Fruit fly (Drosophila melanogaster) whole organism, embryonic: ENCODE results near the gene CG5104.

ENCODE experiments used
- BEAF-32 ChIP-seq: fragments of 200-800 bp; sonication (Bioruptor generic); optimal IDR thresholded peaks from 3 replicates; lab custom pipeline; 2017; ENCODE audit warnings: missing biosample characterization, missing genetic modification characterization, mild to moderate bottlenecking, moderate library complexity, missing genetic modification reagents
- C15 ChIP-seq: fragments of 200-800 bp; sonication (Bioruptor generic); IDR thresholded peaks from 3 replicates; pipeline ENCODE4 v1.3.6; 2022; ENCODE audit warnings: missing biosample characterization, missing genetic modification characterization
- CG10321 ChIP-seq: fragments of 200-800 bp; sonication (Bioruptor generic); IDR thresholded peaks from 2 replicates; pipeline ENCODE4 v1.3.6; 2022; ENCODE audit warnings: missing biosample characterization, missing genetic modification characterization
- CG12391 ChIP-seq: fragments of 200-800 bp; sonication (Bioruptor generic); optimal IDR thresholded peaks from 3 replicates; lab custom pipeline; 2018; ENCODE audit warnings: missing biosample characterization, mild to moderate bottlenecking, missing genetic modification characterization, moderate library complexity
- CG17829 ChIP-seq: fragments of 200-800 bp; optimal IDR thresholded peaks from 2 replicates; lab custom pipeline; 2019; ENCODE audit warnings: missing biosample characterization, mild to moderate bottlenecking, missing genetic modification characterization, moderate library complexity
- CG18262 ChIP-seq: fragments of 200-800 bp; optimal IDR thresholded peaks from 3 replicates; lab custom pipeline; 2019; ENCODE audit warnings: missing biosample characterization, mild to moderate bottlenecking, missing genetic modification characterization, moderate library complexity
- CG2116 ChIP-seq: fragments of 200-800 bp; sonication (Bioruptor generic); optimal IDR thresholded peaks from 3 replicates; lab custom pipeline; 2018; ENCODE audit warnings: missing biosample characterization, mild to moderate bottlenecking, missing genetic modification characterization
- CG2199 ChIP-seq: fragments of 200-800 bp; sonication (Bioruptor generic); IDR thresholded peaks from 3 replicates; pipeline ENCODE4 v1.3.6; 2022; ENCODE audit warnings: missing biosample characterization, missing genetic modification characterization
- CG2678 ChIP-seq: fragments of 200-800 bp; sonication (Bioruptor generic); optimal IDR thresholded peaks from 3 replicates; lab custom pipeline; 2019; ENCODE audit warnings: missing biosample characterization, mild to moderate bottlenecking, missing genetic modification characterization, moderate library complexity
- CG30020 ChIP-seq: fragments of 200-800 bp; optimal IDR thresholded peaks from 2 replicates; lab custom pipeline; 2019; ENCODE audit warnings: missing biosample characterization, mild to moderate bottlenecking, missing genetic modification characterization, moderate library complexity
- CG30431 ChIP-seq: fragments of 200-800 bp; sonication (Bioruptor generic); optimal IDR thresholded peaks from 2 replicates; lab custom pipeline; 2017; ENCODE audit warnings: missing biosample characterization, missing genetic modification characterization
- CG31441 ChIP-seq: fragments of 200-800 bp; sonication (Bioruptor generic); IDR thresholded peaks from 2 replicates; pipeline ENCODE4 v1.3.6; 2022; ENCODE audit warnings: missing biosample characterization, missing genetic modification characterization
- CG34224 ChIP-seq: fragments of 200-800 bp; sonication (Bioruptor generic); IDR thresholded peaks from 3 replicates; pipeline ENCODE4 v1.3.6; 2022; ENCODE audit warnings: missing biosample characterization, missing genetic modification characterization; ENCODE audit not compliant: partially characterized antibody
- CG3995 ChIP-seq: fragments of 200-800 bp; sonication (Bioruptor generic); optimal IDR thresholded peaks from 3 replicates; lab custom pipeline; 2016; ENCODE audit warnings: missing biosample characterization, missing genetic modification characterization
- CG4282 ChIP-seq: fragments of 200-800 bp; sonication (Bioruptor generic); optimal IDR thresholded peaks from 2 replicates; lab custom pipeline; 2016; ENCODE audit warnings: missing biosample characterization, missing genetic modification characterization
- CG4360 ChIP-seq: fragments of 200-800 bp; sonication (Bioruptor generic); IDR thresholded peaks from 2 replicates; pipeline ENCODE4 v1.3.6; 2022; ENCODE audit warnings: missing biosample characterization, missing genetic modification characterization
- CG4424 ChIP-seq: fragments of 200-800 bp; sonication (Bioruptor generic); optimal IDR thresholded peaks from 3 replicates; lab custom pipeline; 2016; ENCODE audit warnings: missing biosample characterization, missing genetic modification characterization
- CG6689 ChIP-seq: fragments of 200-800 bp; sonication (Bioruptor generic); IDR thresholded peaks from 2 replicates; pipeline ENCODE4 v1.3.6; 2022; ENCODE audit warnings: missing biosample characterization, missing genetic modification characterization
- CG7745 ChIP-seq: fragments of 200-800 bp; sonication (Bioruptor generic); optimal IDR thresholded peaks from 2 replicates; lab custom pipeline; 2018; ENCODE audit warnings: missing biosample characterization, mild to moderate bottlenecking, missing genetic modification characterization, moderate library complexity
- CG7839 ChIP-seq: fragments of 200-800 bp; sonication (Bioruptor generic); optimal IDR thresholded peaks from 3 replicates; lab custom pipeline; 2018; ENCODE audit warnings: missing biosample characterization, mild to moderate bottlenecking, missing genetic modification characterization, moderate library complexity
- CG9437 ChIP-seq: fragments of 200-800 bp; sonication (Bioruptor generic); optimal IDR thresholded peaks from 2 replicates; lab custom pipeline; 2018; ENCODE audit warnings: missing biosample characterization, mild to moderate bottlenecking, missing genetic modification characterization
- CG9817 ChIP-seq: fragments of 200-800 bp; sonication (Bioruptor generic); optimal IDR thresholded peaks from 2 replicates; lab custom pipeline; 2018; ENCODE audit warnings: missing biosample characterization, mild to moderate bottlenecking, missing genetic modification characterization, moderate library complexity
- D19A ChIP-seq: fragments of 200-800 bp; optimal IDR thresholded peaks from 3 replicates; lab custom pipeline; 2019; ENCODE audit warnings: missing biosample characterization, mild to moderate bottlenecking, missing genetic modification characterization, moderate library complexity
- Med ChIP-seq: fragments of 200-800 bp; sonication (Bioruptor generic); peaks from one replicate; lab custom pipeline; 2016; ENCODE audit warnings: missing biosample characterization, missing genetic modification characterization, mild to moderate bottlenecking, inconsistent platforms, moderate library complexity
- Nf-YC ChIP-seq: fragments of 200-800 bp; optimal IDR thresholded peaks from 3 replicates; lab custom pipeline; 2019; ENCODE audit warnings: missing biosample characterization, mild to moderate bottlenecking, missing genetic modification characterization, moderate library complexity
- Side ChIP-seq: fragments of 200-800 bp; sonication (Bioruptor generic); optimal IDR thresholded peaks from 2 replicates; lab custom pipeline; 2016; ENCODE audit warnings: missing biosample characterization, missing genetic modification characterization
- Sry-β ChIP-seq: fragments of 200-800 bp; sonication (Bioruptor generic); optimal IDR thresholded peaks from 2 replicates; lab custom pipeline; 2018; ENCODE audit warnings: missing biosample characterization, mild to moderate bottlenecking, missing genetic modification characterization, moderate library complexity
- TFAM ChIP-seq: fragments of 200-800 bp; sonication (Bioruptor generic); optimal IDR thresholded peaks from 2 replicates; lab custom pipeline; 2017; ENCODE audit warnings: missing biosample characterization, missing genetic modification characterization, inconsistent platforms
- abd-A ChIP-seq: fragments of 200-800 bp; sonication (Bioruptor generic); optimal IDR thresholded peaks from 3 replicates; lab custom pipeline; 2019; ENCODE audit warnings: missing biosample characterization, mild to moderate bottlenecking, missing genetic modification characterization, moderate library complexity
- amos ChIP-seq: fragments of 200-800 bp; sonication (Bioruptor generic); IDR thresholded peaks from 2 replicates; pipeline ENCODE4 v1.3.6; 2022; ENCODE audit warnings: missing biosample characterization, missing genetic modification characterization; ENCODE audit not compliant: partially characterized antibody
- ap ChIP-seq: fragments of 200-800 bp; sonication (Bioruptor generic); IDR thresholded peaks from 2 replicates; pipeline ENCODE4 v1.3.6; 2022; ENCODE audit warnings: missing biosample characterization, missing genetic modification characterization
- bigmax ChIP-seq: fragments of 200-800 bp; sonication (Bioruptor generic); optimal IDR thresholded peaks from 2 replicates; lab custom pipeline; 2018; ENCODE audit warnings: missing biosample characterization, mild to moderate bottlenecking, missing genetic modification characterization
- btn ChIP-seq: fragments of 200-800 bp; sonication (Bioruptor generic); optimal IDR thresholded peaks from 2 replicates; lab custom pipeline; 2016; ENCODE audit warnings: missing biosample characterization, missing genetic modification characterization
- danr ChIP-seq: fragments of 200-800 bp; sonication (Bioruptor generic); IDR thresholded peaks from 2 replicates; pipeline ENCODE4 v1.3.6; 2022; ENCODE audit warnings: missing biosample characterization, missing genetic modification characterization
- dimm ChIP-seq: fragments of 200-800 bp; sonication (Bioruptor generic); IDR thresholded peaks from 2 replicates; pipeline ENCODE4 v1.3.6; 2022; ENCODE audit warnings: missing biosample characterization, missing genetic modification characterization
- dmrt11E ChIP-seq: fragments of 200-800 bp; sonication (Bioruptor generic); optimal IDR thresholded peaks from 3 replicates; lab custom pipeline; 2018; ENCODE audit warnings: missing biosample characterization, mild to moderate bottlenecking, missing genetic modification characterization, moderate library complexity
- esg ChIP-seq: fragments of 200-800 bp; sonication (Bioruptor generic); conservative IDR thresholded peaks from 2 replicates; pipeline ENCODE4 v1.3.6; 2022; ENCODE audit warnings: missing biosample characterization, missing genetic modification characterization
- eyg ChIP-seq: fragments of 200-800 bp; sonication (Bioruptor generic); optimal IDR thresholded peaks from 3 replicates; lab custom pipeline; 2016; ENCODE audit warnings: missing biosample characterization, missing genetic modification characterization
- grau ChIP-seq: fragments of 200-800 bp; optimal IDR thresholded peaks from 3 replicates; lab custom pipeline; 2019; ENCODE audit warnings: missing biosample characterization, mild to moderate bottlenecking, missing genetic modification characterization, moderate library complexity
- gsb-n ChIP-seq: fragments of 200-800 bp; sonication (Bioruptor generic); optimal IDR thresholded peaks from 3 replicates; lab custom pipeline; 2018; ENCODE audit warnings: missing biosample characterization, mild to moderate bottlenecking, missing genetic modification characterization
- jing ChIP-seq: fragments of 200-800 bp; sonication (Bioruptor generic); optimal IDR thresholded peaks from 2 replicates; lab custom pipeline; 2018; ENCODE audit warnings: missing biosample characterization, mild to moderate bottlenecking, missing genetic modification characterization
- kah ChIP-seq: fragments of 200-800 bp; sonication (Bioruptor generic); optimal IDR thresholded peaks from 2 replicates; lab custom pipeline; 2018; ENCODE audit warnings: missing biosample characterization, mild to moderate bottlenecking, missing genetic modification characterization
- lov ChIP-seq, 2 experiments: fragments of 200-800 bp in 1 of 2; fragments of >200 bp in 1 of 2; sonication (Bioruptor generic) in 1 of 2; IDR thresholded peaks in 1 of 2; optimal IDR thresholded peaks in 1 of 2; 2 replicates in 1 of 2; 3 replicates in 1 of 2; pipeline versions ENCODE4 v1.3.6 to Lab custom; 2017 to 2022; ENCODE audit warnings: missing biosample characterization in 1 of 2, missing genetic modification characterization in 1 of 2
- nmo ChIP-seq: fragments of 200-800 bp; sonication (Bioruptor generic); optimal IDR thresholded peaks from 2 replicates; lab custom pipeline; 2018; ENCODE audit warnings: missing biosample characterization, mild to moderate bottlenecking, missing genetic modification characterization, moderate library complexity
- prd ChIP-seq, 3 experiments: fragments of >200 bp in 2 of 3; fragments of 200-800 bp in 1 of 3; sonication (Bioruptor generic) in 1 of 3; optimal IDR thresholded peaks in 2 of 3; IDR thresholded peaks in 1 of 3; 2 replicates in 2 of 3; 3 replicates in 1 of 3; pipeline versions ENCODE4 v1.3.6 to Lab custom; 2017 to 2022; ENCODE audit warnings: missing biosample characterization in 1 of 3, missing genetic modification characterization in 1 of 3
- pros ChIP-seq: fragments of 200-800 bp; sonication (Bioruptor generic); optimal IDR thresholded peaks from 3 replicates; lab custom pipeline; 2019; ENCODE audit warnings: missing biosample characterization, mild to moderate bottlenecking, missing genetic modification characterization, moderate library complexity
- stwl ChIP-seq: fragments of 200-800 bp; sonication (Bioruptor generic); optimal IDR thresholded peaks from 3 replicates; lab custom pipeline; 2018; ENCODE audit warnings: missing biosample characterization, mild to moderate bottlenecking, missing genetic modification characterization, moderate library complexity
- tap ChIP-seq: fragments of 200-800 bp; optimal IDR thresholded peaks from 3 replicates; lab custom pipeline; 2019; ENCODE audit warnings: missing biosample characterization, mild to moderate bottlenecking, missing genetic modification characterization, moderate library complexity
- tin ChIP-seq: fragments of 200-800 bp; sonication (Bioruptor generic); optimal IDR thresholded peaks from 3 replicates; lab custom pipeline; 2016; ENCODE audit warnings: missing biosample characterization, missing genetic modification characterization
- zfh1 ChIP-seq: fragments of 200-800 bp; sonication (Bioruptor generic); IDR thresholded peaks from 3 replicates; pipeline ENCODE4 v1.3.6; 2022; ENCODE audit warnings: missing biosample characterization, missing genetic modification characterization

The CG5104 gene

dm6 chr3L:20520687-20521169, at the start of gene CG5104, which contains the start of gene mTerf3 (continued):
- TF ChIP-seq CG9817 (tag; lab: Kevin White, UChicago), result peak; percentile 3
- TF ChIP-seq btn (GFP tag; lab: Kevin White, UChicago), result no peak
- peak; percentile 42 for TF ChIP-seq CG2116 (GFP tag; lab: Kevin White, UChicago)
- TF ChIP-seq C15, result no peak
- TF ChIP-seq amos (GFP tag; lab: Robert Waterston, UW), result no peak
- peak; percentile 22 for TF ChIP-seq tin (GFP tag; lab: Kevin White, UChicago)
- peak; percentile 42 for TF ChIP-seq CG31441 (GFP tag; lab: Robert Waterston, UW)
- peak; percentile 41 for TF ChIP-seq grau
- TF ChIP-seq nmo (GFP tag; lab: Kevin White, UChicago), result peak; percentile 59
- no peak for TF ChIP-seq CG2199 (GFP tag; lab: Robert Waterston, UW)
- TF ChIP-seq CG17829, result peak; percentile 55
- TF ChIP-seq CG2678 (tag; lab: Kevin White, UChicago), result peak; percentile 42
- TF ChIP-seq kah (GFP tag; lab: Kevin White, UChicago), result peak; percentile 77
- TF ChIP-seq CG3995 (GFP tag; lab: Kevin White, UChicago), result peak; percentile 30
- TF ChIP-seq CG9437, result peak; percentile 92
- no peak for TF ChIP-seq ap
- TF ChIP-seq dimm (GFP tag; lab: Robert Waterston, UW), result no peak
- peak; percentile 91 for TF ChIP-seq Sry-β (GFP tag; lab: Kevin White, UChicago)
- peak; percentile 74 for TF ChIP-seq Med (GFP tag; lab: Kevin White, UChicago)
- TF ChIP-seq CG34224 (GFP tag; lab: Robert Waterston, UW), result no peak
- no peak for TF ChIP-seq esg (GFP tag; lab: Robert Waterston, UW)
- no peak for TF ChIP-seq jing (GFP tag; lab: Kevin White, UChicago)
- peak; percentile 3 for TF ChIP-seq gsb-n (tag; lab: Kevin White, UChicago)
- no peak for TF ChIP-seq CG7839 (tag; lab: Kevin White, UChicago)
- no peak for TF ChIP-seq pros
- TF ChIP-seq CG10321 (GFP tag; lab: Robert Waterston, UW), result no peak
- no peak for TF ChIP-seq CG4360 (GFP tag; lab: Robert Waterston, UW)
- peak; percentile 30; the same call in 1 of the 3 replicates for TF ChIP-seq zfh1 (GFP tag; lab: Robert Waterston, UW)
- peak; percentile 14 for TF ChIP-seq D19A (tag; lab: Kevin White, UChicago)
- no peak for TF ChIP-seq CG7745 (tag; lab: Kevin White, UChicago)
- peak; percentile 3 for TF ChIP-seq CG4424 (GFP tag; lab: Kevin White, UChicago)
- TF ChIP-seq abd-A (tag; lab: Kevin White, UChicago), result no peak
- TF ChIP-seq TFAM (GFP tag; lab: Kevin White, UChicago), result no peak
- TF ChIP-seq dmrt11E (tag; lab: Kevin White, UChicago), result peak; percentile 14
- TF ChIP-seq BEAF-32 (GFP tag; lab: Kevin White, UChicago), result peak; percentile 36
- TF ChIP-seq prd (optimal IDR thresholded peaks at IDR 0.05; lab: Kevin White, UChicago), result no peak
- peak; percentile 33; the same call in 1 of the 3 replicates for TF ChIP-seq prd (GFP tag; IDR thresholded peaks at IDR 0.05; lab: Robert Waterston, UW)
- TF ChIP-seq CG6689 (GFP tag; lab: Robert Waterston, UW), result no peak
- peak; percentile 46 for TF ChIP-seq Nf-YC (tag; lab: Kevin White, UChicago)
- no peak for TF ChIP-seq Side (GFP tag; lab: Kevin White, UChicago)
- no peak for TF ChIP-seq tap (tag; lab: Kevin White, UChicago)
- TF ChIP-seq CG30020 (tag; lab: Kevin White, UChicago), result peak; percentile 56
- no peak for TF ChIP-seq CG30431
- no peak for TF ChIP-seq CG4282 (GFP tag; lab: Kevin White, UChicago)
- no peak for TF ChIP-seq danr (GFP tag; lab: Robert Waterston, UW)
- TF ChIP-seq CG12391 (tag; lab: Kevin White, UChicago), result peak; percentile 54
- TF ChIP-seq stwl, result peak; percentile 73
- peak; percentile 19 for TF ChIP-seq CG18262 (tag; lab: Kevin White, UChicago)
- no peak for TF ChIP-seq bigmax (GFP tag; lab: Kevin White, UChicago)
- no peak for TF ChIP-seq lov (optimal IDR thresholded peaks at IDR 0.05; lab: Kevin White, UChicago)
- no peak for TF ChIP-seq lov (GFP tag; IDR thresholded peaks at IDR 0.05; lab: Robert Waterston, UW)
- no peak for TF ChIP-seq eyg (GFP tag; lab: Kevin White, UChicago)
